Comparison of ENCODE assay signal across 1 worm cellular context in the genomic region with DNA sequence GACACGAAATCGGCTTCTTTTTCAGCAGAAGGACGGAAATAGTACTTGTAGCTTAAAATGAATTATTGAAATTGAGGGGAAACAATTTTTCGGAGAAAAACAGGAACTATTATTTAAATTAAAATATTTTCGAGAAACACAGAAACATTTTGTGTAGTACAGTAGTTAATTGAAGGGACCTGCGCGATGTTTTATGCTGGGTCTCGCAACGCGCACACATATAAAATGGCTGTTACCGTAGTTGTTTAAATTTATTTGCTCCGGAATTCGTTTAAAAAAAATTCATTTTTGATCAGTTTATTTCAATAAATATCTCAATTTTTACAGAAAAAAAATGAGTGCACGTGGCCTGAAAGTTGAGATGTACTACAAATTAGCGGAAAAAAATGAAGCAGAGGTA.
TF ChIP-seq lines count a peak whose summit lies in the region.

dsb-2 (plus strand) TSS at position 328 of the 400 bp plus-strand sequence.

TF ChIP-seq in whole organism, young adult, 124 proteins besides CTCF, POLR2A, EP300 and RAD21 (continued from another document):
- TF ChIP-seq ama-1 (optimal IDR thresholded peaks at IDR 0.05; lab: Kevin White, UChicago) (no peak), ama-1 (GFP tag; optimal IDR thresholded peaks at IDR 0.05; lab: Kevin White, UChicago) (no peak), T26A5.8 (tag; optimal IDR thresholded peaks at IDR 0.05; lab: Kevin White, UChicago) (no peak), K11D2.4 (GFP tag; IDR thresholded peaks at IDR 0.05; lab: Robert Waterston, UW) (no peak), F57A8.1 (GFP tag; optimal IDR thresholded peaks at IDR 0.05; lab: Kevin White, UChicago) (no peak), nfyb-1 (GFP tag; IDR thresholded peaks at IDR 0.05; lab: Robert Waterston, UW) (no peak), F52B5.7 (tag; optimal IDR thresholded peaks at IDR 0.05; lab: Kevin White, UChicago) (no peak), ztf-6 (GFP tag; IDR thresholded peaks at IDR 0.05; lab: Robert Waterston, UW) (no peak), unc-62 (GFP tag; optimal IDR thresholded peaks at IDR 0.05; lab: Kevin White, UChicago) (no peak), hmg-20 (GFP tag; IDR thresholded peaks at IDR 0.05; lab: Robert Waterston, UW) (no peak), ekl-4 (GFP tag; IDR thresholded peaks at IDR 0.05; lab: Robert Waterston, UW) (peak; percentile 35; the same call in 1 of the 2 replicates), rcor-1 (GFP tag; IDR thresholded peaks at IDR 0.05; lab: Robert Waterston, UW) (no peak), Y53F4B.3 (GFP tag; IDR thresholded peaks at IDR 0.05; lab: Robert Waterston, UW) (no peak), rec-8 (tag; optimal IDR thresholded peaks at IDR 0.05; lab: Kevin White, UChicago) (no peak), atf-7 (tag; optimal IDR thresholded peaks at IDR 0.05; lab: Kevin White, UChicago) (no peak), snpc-4 (GFP tag; optimal IDR thresholded peaks at IDR 0.05; lab: Kevin White, UChicago) (peak; percentile 7), snpc-4 (tag; optimal IDR thresholded peaks at IDR 0.05; lab: Kevin White, UChicago) (peak in 1 of 4 experiments; percentile 27), dox-1 (GFP tag; IDR thresholded peaks at IDR 0.05; lab: Robert Waterston, UW) (peak; percentile 70; the same call in 1 of the 2 replicates), lin-54 (GFP tag; optimal IDR thresholded peaks at IDR 0.05; lab: Kevin White, UChicago) (peak; percentile 84), F23B12.7 (tag; optimal IDR thresholded peaks at IDR 0.05; lab: Kevin White, UChicago; ENCODE audit: insufficient read depth) (no peak), lir-1 (GFP tag; conservative IDR thresholded peaks at IDR 0.05; lab: Robert Waterston, UW) (no peak; the same call in 1 of the 2 replicates), rpc-1 (optimal IDR thresholded peaks at IDR 0.05; lab: Kevin White, UChicago) (no peak), rpc-1 (tag; optimal IDR thresholded peaks at IDR 0.05; lab: Kevin White, UChicago) (no peak), ztf-26 (tag; optimal IDR thresholded peaks at IDR 0.05; lab: Kevin White, UChicago) (no peak), Y79H2A.3 (GFP tag; conservative IDR thresholded peaks at IDR 0.05; lab: Robert Waterston, UW) (no peak), mel-28 (tag; optimal IDR thresholded peaks at IDR 0.05; lab: Kevin White, UChicago; ENCODE audit: borderline replicate concordance) (no peak), lsl-1 (GFP tag; optimal IDR thresholded peaks at IDR 0.05; lab: Kevin White, UChicago) (peak; percentile 99), egl-18 (GFP tag; IDR thresholded peaks at IDR 0.05; lab: Robert Waterston, UW) (no peak), him-1 (tag; optimal IDR thresholded peaks at IDR 0.05; lab: Kevin White, UChicago) (peak; percentile 71)
